Fruit fly (Drosophila melanogaster): ENCODE measurements around the gene CG2021.

CG2021 gene

dm6 chr3L:1741107-1741506, 36.1 kb downstream of the CG2021 start (continued):
- TF ChIP-seq CG31627 (GFP tag; optimal IDR thresholded peaks at IDR 0.05) (peak; percentile 60), CG6854 (GFP tag; optimal IDR thresholded peaks at IDR 0.05) (no peak), dsx (GFP tag; optimal IDR thresholded peaks at IDR 0.05; ENCODE audit: poor library complexity, severe bottlenecking) (no peak)

dm6 chr3L:1740129-1740975, 36.9 kb downstream of the CG2021 start:
- TF ChIP-seq CG32006 (GFP tag; optimal IDR thresholded peaks at IDR 0.05), result peak; percentile 63
- TF ChIP-seq CG8119 (GFP tag; IDR thresholded peaks at IDR 0.05), result peak; percentile 67
- TF ChIP-seq CG8632 (GFP tag; optimal IDR thresholded peaks at IDR 0.05), result peak; percentile 46
- peak; percentile 88 for TF ChIP-seq Eip78C (GFP tag)
- TF ChIP-seq CG11294 (GFP tag; IDR thresholded peaks at IDR 0.05), result peak; percentile 56; the same call in 1 of the 2 replicates
- no peak for TF ChIP-seq dsx (GFP tag; optimal IDR thresholded peaks at IDR 0.05; ENCODE audit: poor library complexity, severe bottlenecking)
- no peak for TF ChIP-seq dac (GFP tag; optimal IDR thresholded peaks at IDR 0.05)
- TF ChIP-seq CG4318 (GFP tag; optimal IDR thresholded peaks at IDR 0.05), result no peak
- TF ChIP-seq CG11762 (GFP tag; optimal IDR thresholded peaks at IDR 0.05; ENCODE audit: insufficient read depth), result no peak
- no peak for TF ChIP-seq CG3919 (GFP tag; optimal IDR thresholded peaks at IDR 0.05)
- no peak for TF ChIP-seq cyc (GFP tag; optimal IDR thresholded peaks at IDR 0.05)
- TF ChIP-seq topi (GFP tag; optimal IDR thresholded peaks at IDR 0.05), result peak; percentile 36
- no peak for TF ChIP-seq spab (GFP tag; optimal IDR thresholded peaks at IDR 0.05)
- no peak for TF ChIP-seq CG9139 (GFP tag; optimal IDR thresholded peaks at IDR 0.05)
- no peak for TF ChIP-seq CG11902 (GFP tag; optimal IDR thresholded peaks at IDR 0.05)
- TF ChIP-seq CG31627 (GFP tag; optimal IDR thresholded peaks at IDR 0.05), result peak; percentile 79
- no peak for TF ChIP-seq CG6808 (GFP tag; optimal IDR thresholded peaks at IDR 0.05)
- peak; percentile 54 for TF ChIP-seq Sox14 (GFP tag; optimal IDR thresholded peaks at IDR 0.05)
- TF ChIP-seq fd85E (GFP tag; optimal IDR thresholded peaks at IDR 0.05), result no peak
- TF ChIP-seq Eip93F (GFP tag; optimal IDR thresholded peaks at IDR 0.05), result no peak
- TF ChIP-seq CG6792 (GFP tag; optimal IDR thresholded peaks at IDR 0.05), result peak; percentile 44
- peak; percentile 60 for TF ChIP-seq Sox102F (GFP tag; optimal IDR thresholded peaks at IDR 0.05)
- no peak for TF ChIP-seq ss (GFP tag; optimal IDR thresholded peaks at IDR 0.05)
- TF ChIP-seq CG10631 (GFP tag; optimal IDR thresholded peaks at IDR 0.05), result peak; percentile 21
- TF ChIP-seq Gug (GFP tag; IDR thresholded peaks at IDR 0.05), result peak; percentile 50
- TF ChIP-seq acj6 (GFP tag; optimal IDR thresholded peaks at IDR 0.05), result peak; percentile 45
- TF ChIP-seq Lpt (GFP tag; optimal IDR thresholded peaks at IDR 0.05), result peak; percentile 33
- peak; percentile 35 for TF ChIP-seq Eip75B (GFP tag; optimal IDR thresholded peaks at IDR 0.05)
- peak; percentile 74 for TF ChIP-seq esn (GFP tag; optimal IDR thresholded peaks at IDR 0.05)
- TF ChIP-seq achi (GFP tag; optimal IDR thresholded peaks at IDR 0.05), result no peak
- TF ChIP-seq salr (GFP tag; optimal IDR thresholded peaks at IDR 0.05), result peak in 1 of 2 experiments; percentile 28
- TF ChIP-seq eg (GFP tag; IDR thresholded peaks at IDR 0.05), result peak; percentile 78
- peak; percentile 57 for TF ChIP-seq Sox15 (GFP tag; optimal IDR thresholded peaks at IDR 0.05)
- TF ChIP-seq fkh (GFP tag; optimal IDR thresholded peaks at IDR 0.05), result peak; percentile 14
- peak; percentile 40 for TF ChIP-seq fd59A (GFP tag; optimal IDR thresholded peaks at IDR 0.05)
- TF ChIP-seq CG6163 (GFP tag; IDR thresholded peaks at IDR 0.05), result peak; percentile 70
- peak; percentile 80 for TF ChIP-seq Hr39 (GFP tag; optimal IDR thresholded peaks at IDR 0.05)
- TF ChIP-seq CG15336 (GFP tag; IDR thresholded peaks at IDR 0.05), result peak; percentile 49; the same call in 1 of the 2 replicates
- peak; percentile 64 for TF ChIP-seq Hr4 (GFP tag; optimal IDR thresholded peaks at IDR 0.05)
- peak; percentile 63 for TF ChIP-seq Smox (GFP tag; optimal IDR thresholded peaks at IDR 0.05)
- TF ChIP-seq Blimp-1 (GFP tag; optimal IDR thresholded peaks at IDR 0.05), result no peak
- no peak for TF ChIP-seq Hr38 (GFP tag; optimal IDR thresholded peaks at IDR 0.05)
- no peak for TF ChIP-seq CG6276 (GFP tag; optimal IDR thresholded peaks at IDR 0.05)
- TF ChIP-seq CG10669 (GFP tag; optimal IDR thresholded peaks at IDR 0.05), result no peak
- TF ChIP-seq net (GFP tag; optimal IDR thresholded peaks at IDR 0.05), result peak; percentile 53
- TF ChIP-seq svp (GFP tag), result peak; percentile 70
- TF ChIP-seq CG16779 (tag; optimal IDR thresholded peaks at IDR 0.05), result no peak

All from whole organism, prepupa.